Fruit fly (Drosophila melanogaster) whole organism, embryonic: Measurements from ENCODE around the gene SCCRO.
A peak's percentile ranks its signal among the peaks of the same experiment; 100 is the strongest.

Experiments used
- Antp ChIP-seq: fragments of 200-800 bp; sonication (Bioruptor generic); optimal IDR thresholded peaks from 3 replicates; lab custom pipeline; 2016; ENCODE audit warnings: missing biosample characterization, missing genetic modification characterization
- Atf3 ChIP-seq: fragments of 200-800 bp; sonication (Bioruptor generic); optimal IDR thresholded peaks from 3 replicates; lab custom pipeline; 2016; ENCODE audit warnings: missing biosample characterization, missing genetic modification characterization
- B-H2 ChIP-seq: fragments of 200-800 bp; sonication (Bioruptor generic); optimal IDR thresholded peaks from 2 replicates; lab custom pipeline; 2018; ENCODE audit warnings: missing biosample characterization, mild to moderate bottlenecking, missing genetic modification characterization
- BtbVII ChIP-seq: fragments of 200-800 bp; sonication (Bioruptor generic); optimal IDR thresholded peaks from 3 replicates; lab custom pipeline; 2017; ENCODE audit warnings: missing biosample characterization, mild to moderate bottlenecking, missing genetic modification characterization
- CG11695 ChIP-seq: fragments of 200-800 bp; sonication (Bioruptor generic); IDR thresholded peaks from 3 replicates; pipeline ENCODE4 v1.3.6; 2022; ENCODE audit warnings: missing biosample characterization, missing genetic modification characterization
- CG12219 ChIP-seq: fragments of 200-800 bp; sonication (Bioruptor generic); optimal IDR thresholded peaks from 3 replicates; lab custom pipeline; 2018; ENCODE audit warnings: missing biosample characterization, mild to moderate bottlenecking, missing genetic modification characterization
- CG12769 ChIP-seq: fragments of 200-800 bp; sonication (Bioruptor generic); optimal IDR thresholded peaks from 2 replicates; lab custom pipeline; 2019; ENCODE audit warnings: missing biosample characterization, mild to moderate bottlenecking, missing genetic modification characterization, moderate library complexity
- CG13894 ChIP-seq: fragments of 200-800 bp; sonication (Bioruptor generic); optimal IDR thresholded peaks from 3 replicates; lab custom pipeline; 2018; ENCODE audit warnings: missing biosample characterization, mild to moderate bottlenecking, missing genetic modification characterization, moderate library complexity
- CG15011 ChIP-seq: fragments of 200-800 bp; sonication (Bioruptor generic); optimal IDR thresholded peaks from 3 replicates; lab custom pipeline; 2018; ENCODE audit warnings: missing biosample characterization, mild to moderate bottlenecking, missing genetic modification characterization
- CG15696 ChIP-seq: fragments of 200-800 bp; sonication (Bioruptor generic); optimal IDR thresholded peaks from 2 replicates; lab custom pipeline; 2019; ENCODE audit warnings: missing biosample characterization, mild to moderate bottlenecking, missing genetic modification characterization, moderate library complexity
- CG16815 ChIP-seq: fragments of 200-800 bp; sonication (Bioruptor generic); optimal IDR thresholded peaks from 3 replicates; lab custom pipeline; 2017; ENCODE audit warnings: missing biosample characterization, mild to moderate bottlenecking, missing genetic modification characterization
- CG17568 ChIP-seq: fragments of 200-800 bp; sonication (Bioruptor generic); optimal IDR thresholded peaks from 2 replicates; lab custom pipeline; 2018; ENCODE audit warnings: missing biosample characterization, mild to moderate bottlenecking, missing genetic modification characterization, moderate library complexity
- CG2202 ChIP-seq: fragments of 200-800 bp; sonication (Bioruptor generic); optimal IDR thresholded peaks from 2 replicates; lab custom pipeline; 2018; ENCODE audit warnings: missing biosample characterization, mild to moderate bottlenecking, missing genetic modification characterization
- CG30020 ChIP-seq: fragments of 200-800 bp; optimal IDR thresholded peaks from 2 replicates; lab custom pipeline; 2019; ENCODE audit warnings: missing biosample characterization, mild to moderate bottlenecking, missing genetic modification characterization, moderate library complexity
- CG31365 ChIP-seq: fragments of 200-800 bp; sonication (Bioruptor generic); optimal IDR thresholded peaks from 2 replicates; lab custom pipeline; 2018; ENCODE audit warnings: missing biosample characterization, mild to moderate bottlenecking, missing genetic modification characterization
- CG4328 ChIP-seq: fragments of 200-800 bp; sonication (Bioruptor generic); optimal IDR thresholded peaks from 3 replicates; lab custom pipeline; 2017; ENCODE audit warnings: missing biosample characterization, missing genetic modification reagents, missing genetic modification characterization
- CG6683 ChIP-seq: fragments of 200-800 bp; sonication (Bioruptor generic); optimal IDR thresholded peaks from 2 replicates; lab custom pipeline; 2017; ENCODE audit warnings: missing biosample characterization, mild to moderate bottlenecking, missing genetic modification characterization, missing genetic modification reagents
- CG6813 ChIP-seq: fragments of 200-800 bp; sonication (Bioruptor generic); optimal IDR thresholded peaks from 2 replicates; lab custom pipeline; 2017; ENCODE audit warnings: missing biosample characterization, missing genetic modification characterization, mild to moderate bottlenecking, moderate library complexity, missing genetic modification reagents
- CG7556 ChIP-seq: fragments of 200-800 bp; sonication (Bioruptor generic); optimal IDR thresholded peaks from 2 replicates; lab custom pipeline; 2017; ENCODE audit warnings: missing biosample characterization, mild to moderate bottlenecking, missing genetic modification characterization
- CG9817 ChIP-seq: fragments of 200-800 bp; sonication (Bioruptor generic); optimal IDR thresholded peaks from 2 replicates; lab custom pipeline; 2018; ENCODE audit warnings: missing biosample characterization, mild to moderate bottlenecking, missing genetic modification characterization, moderate library complexity
- CoRest ChIP-seq: fragments of 200-800 bp; sonication (Bioruptor generic); optimal IDR thresholded peaks from 3 replicates; lab custom pipeline; 2018; ENCODE audit warnings: missing biosample characterization, mild to moderate bottlenecking, missing genetic modification characterization, moderate library complexity
- CrebB ChIP-seq: fragments of 200-800 bp; sonication (Bioruptor generic); optimal IDR thresholded peaks from 3 replicates; lab custom pipeline; 2018; ENCODE audit warnings: missing biosample characterization, mild to moderate bottlenecking, missing genetic modification characterization
- Fer1 ChIP-seq: fragments of 200-800 bp; sonication (Bioruptor generic); optimal IDR thresholded peaks from 2 replicates; lab custom pipeline; 2017; ENCODE audit warnings: missing biosample characterization, mild to moderate bottlenecking, missing genetic modification characterization
- GATAe ChIP-seq: fragments of 200-800 bp; sonication (Bioruptor generic); conservative IDR thresholded peaks from 2 replicates; pipeline ENCODE4 v1.3.6; 2022; ENCODE audit warnings: missing biosample characterization, missing genetic modification characterization
- HHEX ChIP-seq: fragments of 200-800 bp; sonication (Bioruptor generic); optimal IDR thresholded peaks from 3 replicates; lab custom pipeline; 2017; ENCODE audit warnings: missing biosample characterization, mild to moderate bottlenecking, missing genetic modification characterization, missing genetic modification reagents
- Hand ChIP-seq: fragments of 200-800 bp; sonication (Bioruptor generic); optimal IDR thresholded peaks from 2 replicates; lab custom pipeline; 2017; ENCODE audit warnings: mild to moderate bottlenecking, missing biosample characterization, missing genetic modification reagents, missing genetic modification characterization
- Lpt ChIP-seq: fragments of >200 bp; optimal IDR thresholded peaks from 2 replicates; lab custom pipeline; 2018; ENCODE audit warnings: missing biosample characterization, missing genetic modification characterization
- Meics ChIP-seq: fragments of 200-800 bp; sonication (Bioruptor generic); optimal IDR thresholded peaks from 2 replicates; lab custom pipeline; 2017; ENCODE audit warnings: missing biosample characterization, mild to moderate bottlenecking, missing genetic modification characterization
- Pdp1 ChIP-seq, 2 experiments: fragments of 200-800 bp; sonication (Bioruptor generic); optimal IDR thresholded peaks; 3 replicates each; lab custom pipeline; 2016; ENCODE audit warnings: missing biosample characterization in 2 of 2, missing genetic modification characterization in 2 of 2, mild to moderate bottlenecking in 1 of 2, moderate library complexity in 1 of 2
- Poxn ChIP-seq: fragments of 200-800 bp; sonication (Bioruptor generic); IDR thresholded peaks from 2 replicates; pipeline ENCODE4 v1.3.6; 2022; ENCODE audit warnings: missing biosample characterization, missing genetic modification characterization
- Sry-β ChIP-seq: fragments of 200-800 bp; sonication (Bioruptor generic); optimal IDR thresholded peaks from 2 replicates; lab custom pipeline; 2018; ENCODE audit warnings: missing biosample characterization, mild to moderate bottlenecking, missing genetic modification characterization, moderate library complexity
- Ssrp ChIP-seq: fragments of 200-800 bp; sonication (Bioruptor generic); optimal IDR thresholded peaks from 2 replicates; lab custom pipeline; 2018; ENCODE audit warnings: missing biosample characterization, mild to moderate bottlenecking, missing genetic modification characterization, moderate library complexity
- Stat92E ChIP-seq, 3 experiments: fragments of >200 bp in 2 of 3; fragments of 200-800 bp in 1 of 3; sonication (Bioruptor generic) in 1 of 3; optimal IDR thresholded peaks; 2 replicates each; lab custom pipeline; 2017 to 2019; ENCODE audit warnings: missing biosample characterization in 3 of 3, missing genetic modification characterization in 3 of 3, mild to moderate bottlenecking in 1 of 3, moderate library complexity in 1 of 3
- Usf ChIP-seq: fragments of 200-800 bp; sonication (Bioruptor generic); optimal IDR thresholded peaks from 2 replicates; lab custom pipeline; 2017; ENCODE audit warnings: missing genotype, missing biosample characterization, missing genetic modification characterization
- bab2 ChIP-seq: fragments of 200-800 bp; sonication (Bioruptor generic); optimal IDR thresholded peaks from 2 replicates; lab custom pipeline; 2016; ENCODE audit warnings: missing biosample characterization, missing genetic modification characterization
- cg ChIP-seq: fragments of 200-800 bp; sonication (Bioruptor generic); optimal IDR thresholded peaks from 3 replicates; lab custom pipeline; 2019; ENCODE audit warnings: missing biosample characterization, mild to moderate bottlenecking, missing genetic modification characterization, moderate library complexity
- chm ChIP-seq: fragments of 200-800 bp; sonication (Bioruptor generic); IDR thresholded peaks from 2 replicates; pipeline ENCODE4 v1.3.6; 2022; ENCODE audit warnings: missing biosample characterization, missing genetic modification characterization
- dati ChIP-seq: fragments of 200-800 bp; sonication (Bioruptor generic); IDR thresholded peaks from 2 replicates; pipeline ENCODE4 v1.3.6; 2022; ENCODE audit warnings: missing biosample characterization, missing genetic modification characterization
- fd3F ChIP-seq: fragments of 200-800 bp; sonication (Bioruptor generic); optimal IDR thresholded peaks from 2 replicates; lab custom pipeline; 2018; ENCODE audit warnings: missing biosample characterization, mild to moderate bottlenecking, missing genetic modification characterization, moderate library complexity
- gem ChIP-seq: fragments of 200-800 bp; sonication (Bioruptor generic); optimal IDR thresholded peaks from 2 replicates; lab custom pipeline; 2019; ENCODE audit warnings: missing biosample characterization, mild to moderate bottlenecking, missing genetic modification characterization, moderate library complexity
- gro ChIP-seq: fragments of 200-800 bp; sonication (Bioruptor generic); optimal IDR thresholded peaks from 2 replicates; lab custom pipeline; 2016; ENCODE audit warnings: missing biosample characterization, missing genetic modification characterization
- hbn ChIP-seq: fragments of 200-800 bp; sonication (Bioruptor generic); IDR thresholded peaks from 2 replicates; pipeline ENCODE4 v1.3.6; 2022; ENCODE audit warnings: missing biosample characterization, missing genetic modification characterization; ENCODE audit not compliant: partially characterized antibody
- her ChIP-seq: fragments of 200-800 bp; sonication (Bioruptor generic); optimal IDR thresholded peaks from 2 replicates; lab custom pipeline; 2016; ENCODE audit warnings: missing biosample characterization, missing genetic modification characterization
- lmd ChIP-seq: fragments of 200-800 bp; sonication (Bioruptor generic); IDR thresholded peaks from 2 replicates; pipeline ENCODE4 v1.3.6; 2022; ENCODE audit warnings: missing biosample characterization, missing genetic modification characterization
- maf-S ChIP-seq: fragments of 200-800 bp; sonication (Bioruptor generic); optimal IDR thresholded peaks from 2 replicates; lab custom pipeline; 2016; ENCODE audit warnings: missing biosample characterization, missing genetic modification characterization
- nau ChIP-seq: fragments of 200-800 bp; sonication (Bioruptor generic); optimal IDR thresholded peaks from 3 replicates; lab custom pipeline; 2017; ENCODE audit warnings: missing biosample characterization, mild to moderate bottlenecking, missing genetic modification characterization, missing genetic modification reagents
- schlank ChIP-seq: fragments of 200-800 bp; sonication (Bioruptor generic); optimal IDR thresholded peaks from 2 replicates; lab custom pipeline; 2018; ENCODE audit warnings: missing biosample characterization, mild to moderate bottlenecking, missing genetic modification characterization
- sens ChIP-seq: fragments of 200-800 bp; sonication (Bioruptor generic); peaks from one replicate; lab custom pipeline; 2016; ENCODE audit warnings: missing biosample characterization, missing genetic modification characterization
- seq ChIP-seq: fragments of 200-800 bp; sonication (Bioruptor generic); IDR thresholded peaks from 2 replicates; pipeline ENCODE4 v1.3.6; 2022; ENCODE audit warnings: missing biosample characterization, missing genetic modification characterization
- unpg ChIP-seq: fragments of 200-800 bp; sonication (Bioruptor generic); optimal IDR thresholded peaks from 3 replicates; lab custom pipeline; 2018; ENCODE audit warnings: missing biosample characterization, mild to moderate bottlenecking, missing genetic modification characterization, moderate library complexity

Gene SCCRO

DNA sequence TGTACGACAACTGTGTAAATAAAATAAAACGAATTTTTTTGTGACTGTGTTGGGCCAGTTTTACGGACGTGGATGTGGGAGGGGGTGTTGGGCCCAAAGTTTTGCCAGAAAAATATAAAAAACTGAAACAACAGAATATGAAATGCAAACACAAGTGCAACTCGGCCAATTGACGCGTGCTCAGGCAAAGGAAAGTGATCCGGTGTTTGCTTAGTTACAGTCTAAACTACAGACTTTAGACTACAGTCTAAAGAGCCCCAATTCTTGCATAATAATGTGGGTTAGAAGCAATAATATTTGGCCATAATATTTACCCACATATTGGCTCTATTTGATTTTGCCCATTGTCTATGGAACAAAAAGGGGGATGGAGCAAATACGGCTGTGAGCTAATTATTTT lies 14.4 kb upstream of the SCCRO start (continued):
- no peak for TF ChIP-seq lmd (GFP tag; lab: Robert Waterston, UW)
- TF ChIP-seq seq (GFP tag; lab: Robert Waterston, UW), result 0 out of 2 replicates have a peak, but pooled peaks have one; percentile 19
- TF ChIP-seq hbn (GFP tag; lab: Robert Waterston, UW), result no peak
- peak; percentile 54 for TF ChIP-seq CG17568
- peak; percentile 34 for TF ChIP-seq HHEX (GFP tag; lab: Kevin White, UChicago)
- TF ChIP-seq Meics (GFP tag; lab: Kevin White, UChicago), result peak; percentile 53
- TF ChIP-seq CG9817 (tag; lab: Kevin White, UChicago), result no peak
- TF ChIP-seq CG12219 (GFP tag; lab: Kevin White, UChicago), result no peak
- TF ChIP-seq BtbVII (GFP tag; lab: Kevin White, UChicago), result peak; percentile 66
- no peak for TF ChIP-seq CG31365 (tag; lab: Kevin White, UChicago)
- peak; percentile 30; the same call in 2 of the 3 replicates for TF ChIP-seq CG11695
- TF ChIP-seq fd3F (GFP tag; lab: Kevin White, UChicago), result peak; percentile 45
- TF ChIP-seq bab2 (GFP tag; lab: Kevin White, UChicago), result peak; percentile 32
- no peak for TF ChIP-seq Lpt (GFP tag; lab: Kevin White, UChicago)
- peak; percentile 19 for TF ChIP-seq CG13894 (tag; lab: Kevin White, UChicago)
- TF ChIP-seq CG4328, result peak; percentile 42
- peak; percentile 57 for TF ChIP-seq CG12769 (tag; lab: Kevin White, UChicago)
- no peak for TF ChIP-seq GATAe (GFP tag; lab: Robert Waterston, UW)
- TF ChIP-seq her (GFP tag; lab: Kevin White, UChicago), result no peak
- no peak for TF ChIP-seq Usf
- peak; percentile 42 for TF ChIP-seq Hand (GFP tag; lab: Kevin White, UChicago)
- TF ChIP-seq gem, result peak; percentile 3
- peak; percentile 56 for TF ChIP-seq Fer1 (GFP tag; lab: Kevin White, UChicago)
- no peak for TF ChIP-seq CG16815 (GFP tag; lab: Kevin White, UChicago)
- peak; percentile 29 for TF ChIP-seq B-H2
- TF ChIP-seq Stat92E (GFP tag; optimal IDR thresholded peaks at IDR 0.05; lab: Kevin White, UChicago), result no peak
- TF ChIP-seq CG15011 (GFP tag; lab: Kevin White, UChicago), result peak; percentile 35
- no peak for TF ChIP-seq Poxn (GFP tag; lab: Robert Waterston, UW)
- no peak for TF ChIP-seq chm (GFP tag; lab: Robert Waterston, UW)
- TF ChIP-seq gro, result peak; percentile 38
- TF ChIP-seq Atf3 (GFP tag; lab: Kevin White, UChicago), result no peak
- peak; percentile 67 for TF ChIP-seq CG6813
- TF ChIP-seq maf-S (GFP tag; lab: Kevin White, UChicago), result no peak
- no peak for TF ChIP-seq CG15696 (tag; lab: Kevin White, UChicago)
- TF ChIP-seq Sry-β, result no peak
- TF ChIP-seq CG30020, result no peak
- TF ChIP-seq sens, result peak; percentile 74
- peak; percentile 54 for TF ChIP-seq nau (GFP tag; lab: Kevin White, UChicago)
- peak; percentile 23 for TF ChIP-seq CG7556 (GFP tag; lab: Kevin White, UChicago)
- TF ChIP-seq unpg (GFP tag; lab: Kevin White, UChicago), result peak; percentile 7
- peak; percentile 53 for TF ChIP-seq CrebB (tag; lab: Kevin White, UChicago)
- peak; percentile 57 for TF ChIP-seq schlank
- TF ChIP-seq Antp, result no peak
- no peak for TF ChIP-seq dati (GFP tag; lab: Robert Waterston, UW)
- TF ChIP-seq cg, result no peak
- no peak for TF ChIP-seq CG6683
- no peak for TF ChIP-seq Ssrp (tag; lab: Kevin White, UChicago)
- no peak for TF ChIP-seq CG2202 (tag; lab: Kevin White, UChicago)
- peak in 1 of 2 experiments; percentile 34 for TF ChIP-seq Pdp1 (GFP tag; optimal IDR thresholded peaks at IDR 0.05; lab: Kevin White, UChicago)
- peak; percentile 4 for TF ChIP-seq CoRest (tag; lab: Kevin White, UChicago)
